Fruit fly (Drosophila melanogaster) whole organism, adult: ENCODE measurements around the gene Rtnl2.

ENCODE experiments used
- CG14711 ChIP-seq: fragments of 200-800 bp; sonication (Bioruptor generic); optimal IDR thresholded peaks from 2 replicates; lab custom pipeline; 2018; ENCODE audit warnings: missing biosample characterization, mild to moderate bottlenecking, missing genetic modification characterization, moderate library complexity
- Clk ChIP-seq: fragments of 200-800 bp; sonication (Bioruptor generic); optimal IDR thresholded peaks from 2 replicates; lab custom pipeline; 2017; ENCODE audit warnings: missing biosample characterization, missing genetic modification characterization
- Mnt ChIP-seq: fragments of 200-800 bp; sonication (Bioruptor generic); optimal IDR thresholded peaks from 2 replicates; lab custom pipeline; 2016; ENCODE audit warnings: missing biosample characterization, mild to moderate bottlenecking, missing genetic modification characterization
- cic ChIP-seq: fragments of 200-800 bp; sonication (Bioruptor generic); optimal IDR thresholded peaks from 2 replicates; lab custom pipeline; 2017; ENCODE audit warnings: missing biosample characterization, mild to moderate bottlenecking, missing genetic modification characterization, moderate library complexity
- cnc ChIP-seq, 2 experiments: fragments of >200 bp; optimal IDR thresholded peaks; 2 replicates each; lab custom pipeline; 2017
- pad ChIP-seq: fragments of 200-800 bp; sonication (Bioruptor generic); optimal IDR thresholded peaks from 3 replicates; lab custom pipeline; 2017; ENCODE audit warnings: missing biosample characterization, missing genetic modification characterization, mild to moderate bottlenecking, moderate library complexity, missing genetic modification reagents
- toe ChIP-seq: fragments of 200-800 bp; sonication (Bioruptor generic); optimal IDR thresholded peaks from 2 replicates; lab custom pipeline; 2016; ENCODE audit warnings: missing biosample characterization, missing genetic modification characterization

DNA sequence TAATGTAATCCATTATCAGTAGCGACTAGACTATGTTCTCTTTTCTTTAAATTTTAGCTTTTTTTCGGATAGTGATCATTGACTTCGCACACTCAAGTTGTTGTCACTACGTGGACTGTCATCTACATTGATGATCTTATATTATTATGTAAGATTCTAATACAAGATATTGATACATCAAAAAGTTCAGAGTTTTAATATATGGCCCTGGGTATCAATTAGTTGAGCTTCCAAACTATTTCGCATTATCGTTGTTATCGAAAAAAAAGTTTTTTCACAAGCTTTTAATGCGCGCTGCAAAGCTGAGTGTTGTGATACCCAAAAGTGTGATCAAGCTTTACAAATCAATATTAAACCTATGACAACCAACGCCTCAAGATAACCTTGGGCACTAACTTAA is 37.9 kb downstream of the Rtnl2 start:
- no peak for TF ChIP-seq CG14711
- TF ChIP-seq cic = no peak
- no peak for TF ChIP-seq cnc (optimal IDR thresholded peaks at IDR 0.05; lab: Kevin White, UChicago)
- TF ChIP-seq toe (GFP tag; lab: Kevin White, UChicago) = peak; percentile 2
- TF ChIP-seq pad (GFP tag; lab: Kevin White, UChicago) = no peak
- no peak for TF ChIP-seq Mnt (GFP tag; lab: Kevin White, UChicago)
- TF ChIP-seq Clk (GFP tag; lab: Kevin White, UChicago) = no peak
